Fruit fly (Drosophila melanogaster) S2 (cell line): Measurements from ENCODE around the gene CG13311.

Source experiments
- CG8478 ChIP-seq: fragments of >200 bp; optimal IDR thresholded peaks from 2 replicates; lab custom pipeline; 2018
- CTCF ChIP-seq, 2 experiments: fragments of >200 bp; optimal IDR thresholded peaks; 2 replicates each; lab custom pipeline; 2018

- no peak for TF ChIP-seq CG8478 (lab: Kevin White, UChicago)
- TF ChIP-seq CTCF (optimal IDR thresholded peaks at IDR 0.05; lab: Kevin White, UChicago) = no peak
Observed at dm6 chr3L:8830017-8830702, 28.2 kb upstream of the CG13311 start.
